Worm (Caenorhabditis elegans) whole organism, late embryonic: ENCODE measurements around the gene B0416.11.

Experiments
- nhr-11 ChIP-seq: fragments of 150-350 bp; optimal IDR thresholded peaks from 2 replicates; lab custom pipeline; 2014; ENCODE audit warnings: missing biosample characterization, missing genetic modification characterization
- pag-3 ChIP-seq: sonication (generic microtip); optimal IDR thresholded peaks from 2 replicates; lab custom pipeline; 2016; ENCODE audit warnings: missing compliant biosample characterization, missing genetic modification characterization, borderline replicate concordance
- unc-55 ChIP-seq: sonication (generic microtip); optimal IDR thresholded peaks from 2 replicates; lab custom pipeline; 2017; ENCODE audit warnings: missing biosample characterization, missing genetic modification reagents, missing genetic modification characterization

DNA sequence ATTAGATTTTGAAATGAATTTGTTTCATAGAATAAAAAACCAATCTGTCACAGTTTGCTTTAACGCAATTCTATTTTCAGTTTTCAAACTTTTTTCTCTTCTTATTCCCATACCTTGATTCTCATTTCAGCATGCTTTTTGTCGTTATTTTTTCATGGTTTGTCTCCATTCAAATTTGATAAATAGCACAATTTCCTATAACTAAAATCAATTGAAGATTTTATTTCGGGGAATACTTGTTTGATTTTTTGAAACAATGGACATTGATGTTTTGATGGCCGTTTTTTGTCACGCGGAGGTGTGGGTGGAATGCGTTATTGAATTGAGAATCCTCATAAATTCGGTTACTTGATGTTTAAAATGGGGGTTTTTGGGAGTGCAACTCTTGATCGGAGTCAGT is at the start of gene B0416.11:
- TF ChIP-seq nhr-11 (tag; lab: Kevin White, UChicago), result no peak
- TF ChIP-seq pag-3 (tag; lab: Kevin White, UChicago), result no peak
- no peak for TF ChIP-seq unc-55 (GFP tag; lab: Kevin White, UChicago)
